Fruit fly (Drosophila melanogaster): ENCODE data around the gene STUB1.
A peak's percentile ranks its signal among the peaks of the same experiment; 100 is the strongest.

The STUB1 gene

DNA sequence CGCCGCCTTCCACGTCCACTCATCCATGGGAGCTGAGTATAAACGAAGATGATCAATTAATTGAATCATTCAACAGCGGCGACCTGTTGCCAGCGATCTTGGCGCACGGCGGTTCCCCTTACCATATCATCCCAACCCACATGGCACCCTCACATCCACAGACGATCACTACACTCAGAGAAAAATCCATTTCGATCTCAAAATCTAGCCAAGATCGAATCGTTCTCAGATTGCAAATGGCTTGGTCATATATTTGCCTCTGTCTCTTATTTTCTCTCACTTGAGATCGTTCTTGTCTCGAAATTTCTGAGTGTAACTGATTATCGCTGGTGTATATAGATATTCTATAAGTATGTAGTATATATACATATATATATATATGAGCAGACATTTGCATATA lies 31.0 kb downstream of the STUB1 start:
- peak; percentile 66 for TF ChIP-seq noc (tag; optimal IDR thresholded peaks at IDR 0.05)

DNA sequence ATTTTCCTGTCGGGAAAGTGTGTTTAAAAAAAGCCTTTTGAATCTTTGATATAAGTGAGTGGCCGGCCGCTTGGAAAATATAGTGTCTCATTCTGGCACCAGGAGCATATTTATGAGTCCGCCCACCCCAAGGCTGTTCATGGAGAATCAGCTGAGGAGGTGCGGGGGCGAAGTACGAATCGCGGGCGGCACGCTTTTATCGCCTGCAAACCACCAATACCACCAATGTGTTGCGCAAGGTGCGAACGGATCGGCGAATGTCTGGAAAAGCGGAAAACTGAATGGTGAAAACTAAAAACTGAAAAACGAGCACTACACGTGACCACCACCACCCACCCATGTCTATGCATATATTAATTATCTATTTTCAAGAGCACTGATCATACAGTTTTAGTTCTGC lies 31.6 kb downstream of the STUB1 start:
- no peak for TF ChIP-seq noc (tag; optimal IDR thresholded peaks at IDR 0.05)

DNA sequence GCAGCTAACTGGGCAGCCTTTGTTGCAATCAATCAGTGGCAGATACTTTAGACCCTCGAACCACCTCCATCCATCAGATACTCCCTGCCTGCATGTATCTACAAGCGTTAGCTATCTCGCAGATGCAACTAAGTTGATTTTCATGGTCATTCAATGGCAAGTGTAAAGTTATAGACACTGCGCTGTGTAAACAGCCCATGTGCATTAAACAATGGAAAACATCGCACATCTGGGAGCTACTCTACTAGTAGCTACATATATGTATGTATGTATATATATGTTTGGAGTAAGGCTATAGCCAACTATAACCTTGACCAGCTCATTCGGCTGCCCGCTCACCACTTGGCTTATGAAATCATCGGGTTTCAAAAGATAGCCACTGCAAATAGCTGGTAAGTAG lies 32.9 kb downstream of the STUB1 start:
- no peak for TF ChIP-seq noc (tag; optimal IDR thresholded peaks at IDR 0.05)

DNA sequence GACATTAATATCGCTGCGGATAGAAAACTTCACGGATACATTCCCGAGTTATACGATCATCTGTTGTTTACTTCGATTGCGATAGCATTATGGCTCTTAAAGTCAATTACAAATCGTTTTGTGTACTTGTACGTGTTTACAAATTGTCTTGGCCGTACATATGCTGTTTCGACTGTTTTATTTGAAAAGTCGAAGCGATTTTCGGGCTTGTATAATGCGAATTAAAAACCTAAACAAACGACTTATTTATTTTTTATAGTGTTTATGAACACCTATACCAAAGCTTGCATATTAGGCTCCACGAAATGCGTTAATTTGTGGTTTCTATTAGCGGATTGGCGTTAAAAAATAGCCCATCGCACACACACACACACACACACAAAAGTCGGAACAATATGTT lies 34.9 kb downstream of the STUB1 start:
- TF ChIP-seq noc (tag; optimal IDR thresholded peaks at IDR 0.05), result no peak

DNA sequence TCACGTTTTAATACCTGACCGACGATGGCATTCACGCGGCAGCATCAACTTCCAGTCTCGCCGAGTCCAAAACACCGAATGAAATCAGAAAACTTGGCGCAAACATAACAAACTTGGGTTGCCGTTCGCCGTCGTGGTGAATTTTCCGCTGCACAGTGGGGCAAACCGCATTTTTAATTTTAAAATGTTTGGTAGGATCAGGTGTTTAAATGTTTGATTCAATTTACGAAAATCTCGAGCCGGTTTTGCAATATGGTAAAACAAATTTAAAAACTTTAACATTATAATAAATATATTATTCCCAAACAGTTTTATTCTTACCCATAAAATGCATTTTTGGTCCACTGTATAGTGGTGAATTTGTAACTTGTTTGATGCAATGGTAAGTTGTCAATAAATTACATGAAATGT lies 36.9 kb downstream of the STUB1 start, which contains the start of gene RluA-1:
RluA-1 (minus strand) TSS at position 82 of the 411 bp plus-strand sequence.
- TF ChIP-seq noc (tag; optimal IDR thresholded peaks at IDR 0.05), result peak; percentile 71

DNA sequence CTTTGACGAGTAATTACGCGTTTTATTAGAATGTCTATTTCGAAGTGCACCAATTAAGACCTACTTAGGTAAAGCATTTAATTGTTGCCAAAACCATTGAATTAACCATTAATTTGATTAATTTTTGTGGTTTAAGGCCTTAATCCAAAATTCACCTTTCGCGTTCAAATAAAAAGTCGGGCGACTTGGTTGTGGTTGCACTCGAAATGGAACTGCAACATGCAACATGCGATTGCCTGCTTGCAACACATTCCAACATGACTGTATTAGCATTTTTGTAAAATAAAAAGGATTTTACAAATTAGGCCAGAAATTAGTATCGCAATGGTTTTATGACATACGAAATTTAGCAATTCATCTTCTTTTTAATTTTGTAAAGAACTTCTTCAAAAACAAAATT lies 37.5 kb downstream of the STUB1 start:
- TF ChIP-seq noc (tag; optimal IDR thresholded peaks at IDR 0.05), result no peak

DNA sequence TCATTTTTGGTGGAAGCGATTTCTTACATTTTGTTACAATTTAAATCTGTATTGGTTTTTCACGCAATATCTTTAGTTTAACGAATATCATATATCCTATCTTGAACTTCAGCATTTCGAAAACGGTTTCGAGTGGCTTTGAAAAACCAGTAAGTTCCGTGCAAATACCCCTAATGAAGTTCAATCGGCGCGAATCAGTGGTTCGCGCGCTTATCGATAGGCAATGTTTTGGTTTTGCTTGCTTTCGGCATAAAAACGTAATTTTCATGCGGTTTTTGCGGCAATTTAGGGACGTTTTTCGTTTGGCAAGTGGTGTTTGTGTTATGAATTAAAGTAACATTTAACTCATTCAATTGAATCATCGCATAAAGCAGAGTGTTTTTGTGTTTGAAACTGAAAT lies 39.5 kb downstream of the STUB1 start, which contains the start of gene RluA-2:
RluA-2 (plus strand) TSS at position 195 of the 400 bp plus-strand sequence.
- no peak for TF ChIP-seq noc (tag; optimal IDR thresholded peaks at IDR 0.05)

DNA sequence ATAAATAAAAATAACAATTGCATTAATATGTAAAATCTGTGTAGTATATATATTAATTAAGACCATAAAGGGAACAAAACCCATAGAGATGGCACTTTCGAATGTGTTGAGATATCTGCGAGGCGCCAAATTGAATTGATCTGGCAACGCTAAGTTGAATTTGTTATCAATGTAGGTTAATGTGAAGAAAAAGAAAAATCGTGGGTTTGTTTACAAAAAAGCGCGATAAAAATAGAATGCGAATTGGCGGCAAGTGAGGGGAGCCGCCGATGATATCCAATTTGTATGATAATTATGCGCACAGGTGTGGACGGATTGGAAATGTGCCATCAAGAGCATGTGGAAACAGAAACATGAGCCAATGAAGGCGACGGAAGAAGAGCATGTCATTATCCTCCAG lies 42.5 kb downstream of the STUB1 start:
- no peak for TF ChIP-seq noc (tag; optimal IDR thresholded peaks at IDR 0.05)

DNA sequence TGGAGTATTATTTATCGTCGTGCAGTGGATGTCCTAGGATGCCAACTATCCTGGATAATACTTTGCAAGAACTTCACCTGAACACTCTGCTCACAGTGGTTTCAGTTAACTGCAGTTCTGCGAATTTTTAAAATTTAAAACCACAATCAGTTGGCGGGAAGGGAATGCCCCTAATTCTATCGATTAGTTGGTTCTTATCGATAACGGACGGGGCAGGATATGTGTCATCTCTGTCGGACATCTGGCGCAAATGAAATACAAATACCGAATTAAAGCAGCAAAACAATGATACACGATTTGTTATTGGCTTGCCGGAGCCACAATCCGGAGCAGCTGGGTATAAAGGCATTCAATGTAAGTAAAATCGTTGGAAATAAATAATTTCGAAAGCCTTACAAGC lies 45.7 kb downstream of the STUB1 start, which contains the start of gene Grip75:
Grip75 (plus strand) TSS at position 223 of the 400 bp plus-strand sequence.
- no peak for TF ChIP-seq noc (tag; optimal IDR thresholded peaks at IDR 0.05)

DNA sequence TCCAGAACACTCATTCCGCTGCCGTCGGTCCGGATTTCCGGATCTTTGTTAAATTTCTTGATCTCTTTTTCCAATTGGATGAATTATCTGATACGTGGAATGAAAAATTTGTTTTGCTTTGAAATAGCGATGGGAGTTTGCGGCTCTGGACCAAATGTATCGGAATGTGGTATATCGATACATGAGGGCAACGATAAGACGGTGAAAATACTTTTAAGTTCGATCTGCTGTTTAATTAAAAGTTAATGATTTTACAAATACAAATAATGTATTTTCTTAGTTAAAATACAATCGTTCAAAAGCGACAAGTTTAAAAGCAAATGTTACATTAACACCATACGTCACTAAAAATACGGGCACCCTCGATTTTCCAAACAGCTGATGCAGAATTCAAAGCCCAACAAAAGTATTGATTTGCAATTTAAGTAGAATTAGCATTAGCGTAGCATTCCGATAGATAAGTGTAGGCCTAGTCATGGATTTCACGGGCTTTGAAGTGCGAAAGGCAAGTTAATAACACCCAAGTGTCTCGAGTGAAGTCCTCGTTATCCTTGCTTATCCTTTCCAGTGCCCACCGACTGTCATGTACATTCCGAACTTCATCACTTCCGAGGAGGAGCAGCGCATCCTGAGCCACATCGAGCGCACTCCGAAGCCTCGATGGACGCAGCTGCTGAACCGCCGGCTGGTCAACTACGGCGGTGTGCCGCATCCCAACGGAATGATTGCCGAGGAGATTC lies 51.3 kb downstream of the STUB1 start, which contains the start of the genes Cog4 and CG6144:
Cog4 (minus strand) TSS at position 139 of the 740 bp plus-strand sequence.
CG6144 (plus strand) TSS at position 211 of the 740 bp plus-strand sequence.
- no peak for TF ChIP-seq noc (tag; optimal IDR thresholded peaks at IDR 0.05)
